Fruit fly (Drosophila melanogaster): ENCODE data around the gene CG32450.

DNA sequence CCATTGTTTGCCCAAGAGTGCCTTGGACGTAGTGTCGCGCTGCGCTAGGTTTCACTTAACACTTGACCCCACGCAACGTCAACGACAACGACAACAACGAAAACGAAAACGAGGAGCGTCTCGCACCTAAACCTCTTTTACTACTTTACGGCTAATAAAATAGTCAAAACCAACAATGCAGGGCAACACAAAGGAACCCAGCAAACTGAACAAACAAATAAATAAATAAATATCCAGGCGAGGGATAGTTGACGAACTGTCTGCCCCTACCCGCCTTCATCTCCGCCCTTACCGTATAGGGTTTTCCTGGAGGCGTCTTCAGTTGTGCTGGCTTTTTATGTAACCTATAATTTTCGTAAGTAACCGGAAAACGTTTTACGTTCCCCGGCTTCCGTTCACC lies 34.8 kb downstream of the CG32450 start:
- TF ChIP-seq tj (GFP tag; optimal IDR thresholded peaks at IDR 0.05) (no peak), CG5204 (GFP tag; optimal IDR thresholded peaks at IDR 0.05) (no peak)

All from whole organism, adult.